Worm (Caenorhabditis elegans) whole organism, midembryonic: ENCODE data around the gene C55C3.73.

ENCODE experiments used
- cog-1 ChIP-seq: sonication (generic microtip); optimal IDR thresholded peaks from 2 replicates; lab custom pipeline; 2016; ENCODE audit warnings: missing genetic modification characterization, missing compliant biosample characterization
- klf-2 ChIP-seq: fragments of 200-800 bp; sonication (Bioruptor generic); conservative IDR thresholded peaks from 2 replicates; pipeline ENCODE4 v1.3.6; 2022; ENCODE audit warnings: missing genetic modification reagents, missing genetic modification characterization, missing compliant biosample characterization

DNA sequence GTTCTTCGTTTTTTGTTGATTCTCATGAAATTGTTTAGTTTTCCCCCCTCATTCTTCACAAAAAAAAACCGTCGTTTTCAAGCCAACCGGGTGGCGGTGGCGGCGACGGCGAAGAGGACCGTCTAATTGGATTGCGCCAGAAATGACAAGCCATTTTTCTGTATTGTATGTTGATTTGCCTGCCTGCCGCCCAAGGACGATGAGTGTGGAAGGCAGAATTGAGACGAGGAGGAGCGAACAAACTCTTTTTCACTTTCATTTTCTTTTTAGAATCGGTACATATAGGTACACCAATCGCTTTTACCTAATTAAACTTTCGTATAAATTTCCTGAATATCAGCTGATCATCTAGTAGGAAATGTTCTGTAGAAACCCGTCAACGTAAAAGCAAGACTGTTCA lies 1.6 kb downstream of the C55C3.73 start:
- TF ChIP-seq cog-1 (no peak), klf-2 (GFP tag; lab: Robert Waterston, UW) (no peak)
